Worm (Caenorhabditis elegans) whole organism, L4 larva: ENCODE measurements around the gene Y39A1A.3.

ENCODE experiments used
- F49E8.2 ChIP-seq: sonication (generic microtip); optimal IDR thresholded peaks from 2 replicates; lab custom pipeline; 2016; ENCODE audit warnings: missing compliant biosample characterization, mild to moderate bottlenecking, missing genetic modification characterization, borderline replicate concordance
- Y105C5A.15 ChIP-seq: fragments of 200-800 bp; sonication (Bioruptor generic); IDR thresholded peaks from 2 replicates; pipeline ENCODE4 v1.3.6; 2022; ENCODE audit warnings: missing genetic modification characterization, missing compliant biosample characterization
- aha-1 ChIP-seq: fragments of 150-350 bp; peaks from one replicate; lab custom pipeline; 2014; ENCODE audit warnings: missing biosample characterization, missing genetic modification characterization
- ceh-20 ChIP-seq: fragments of 200-800 bp; sonication (Bioruptor generic); IDR thresholded peaks from 2 replicates; pipeline ENCODE4 v1.3.6; 2022; ENCODE audit warnings: missing genetic modification reagents, missing genetic modification characterization, missing compliant biosample characterization
- ctbp-1 ChIP-seq: fragments of 200-800 bp; sonication (Bioruptor generic); IDR thresholded peaks from 2 replicates; pipeline ENCODE4 v1.3.6; 2022; ENCODE audit warnings: missing genetic modification reagents, missing genetic modification characterization, missing compliant biosample characterization
- daf-12 ChIP-seq: fragments of 150-350 bp; optimal IDR thresholded peaks from 2 replicates; lab custom pipeline; 2014; ENCODE audit warnings: missing biosample characterization, missing genetic modification reagents, missing genetic modification characterization
- daf-19 ChIP-seq: fragments of 200-800 bp; sonication (Bioruptor generic); conservative IDR thresholded peaks from 2 replicates; pipeline ENCODE4 v1.3.6; 2022; ENCODE audit warnings: missing genetic modification characterization, missing compliant biosample characterization
- duxl-1 ChIP-seq: sonication (generic microtip); optimal IDR thresholded peaks from 2 replicates; lab custom pipeline; 2016; ENCODE audit warnings: mild to moderate bottlenecking, missing genetic modification characterization, moderate library complexity, missing compliant biosample characterization; ENCODE audit not compliant: poor library complexity
- fos-1 ChIP-seq: fragments of 150-350 bp; optimal IDR thresholded peaks from 2 replicates; lab custom pipeline; 2014; ENCODE audit warnings: missing biosample characterization, missing genetic modification characterization
- lir-3 ChIP-seq: sonication (generic microtip); optimal IDR thresholded peaks from 2 replicates; lab custom pipeline; 2016; ENCODE audit warnings: mild to moderate bottlenecking, missing genetic modification characterization, missing compliant biosample characterization
- madf-9 ChIP-seq: fragments of 200-800 bp; sonication (Bioruptor generic); conservative IDR thresholded peaks from 2 replicates; pipeline ENCODE4 v1.3.6; 2022; ENCODE audit warnings: missing genetic modification reagents, missing genetic modification characterization, missing compliant biosample characterization
- nhr-42 ChIP-seq: fragments of 200-800 bp; sonication (Bioruptor generic); IDR thresholded peaks from 2 replicates; pipeline ENCODE4 v1.3.6; 2022; ENCODE audit warnings: missing genetic modification characterization, missing compliant biosample characterization
- skn-1 ChIP-seq: fragments of 150-350 bp; optimal IDR thresholded peaks from 2 replicates; lab custom pipeline; 2014; ENCODE audit warnings: missing biosample characterization, missing genetic modification characterization
- tra-1 ChIP-seq: fragments of 200-800 bp; sonication (Bioruptor generic); IDR thresholded peaks from 2 replicates; pipeline ENCODE4 v1.3.6; 2022; ENCODE audit warnings: missing genetic modification reagents, missing genetic modification characterization, missing compliant biosample characterization
- unc-62 ChIP-seq, 3 experiments: fragments of 150-350 bp in 1 of 3; sonication (generic microtip); optimal IDR thresholded peaks in 2 of 3; peaks in 1 of 3; 1 replicate in 1 of 3; 2 replicates in 2 of 3; lab custom pipeline; 2014 to 2017; ENCODE audit warnings: missing biosample characterization in 3 of 3, missing genetic modification characterization in 3 of 3, missing genetic modification reagents in 3 of 3, missing genotype in 1 of 3
- zag-1 ChIP-seq: fragments of 150-350 bp; optimal IDR thresholded peaks from 2 replicates; lab custom pipeline; 2014; ENCODE audit warnings: missing biosample characterization, missing genetic modification characterization
- zfp-2 ChIP-seq: sonication (generic microtip); optimal IDR thresholded peaks from 2 replicates; lab custom pipeline; 2016; ENCODE audit warnings: mild to moderate bottlenecking, missing genetic modification characterization, missing compliant biosample characterization
- zip-11 ChIP-seq: fragments of 200-800 bp; sonication (Bioruptor generic); IDR thresholded peaks from 2 replicates; pipeline ENCODE4 v1.3.6; 2022; ENCODE audit warnings: missing genetic modification characterization, missing compliant biosample characterization

Y39A1A.3 gene

ce11 chrIII:10561904-10562303 lies 34.4 kb downstream of the Y39A1A.3 start, which contains the start of gene Y45F3A.1:
Y45F3A.1 (minus strand) TSS chrIII:10561915.
- TF ChIP-seq ctbp-1 = no peak
- no peak for TF ChIP-seq Y105C5A.15 (GFP tag; lab: Robert Waterston, UW)
- no peak for TF ChIP-seq skn-1
- no peak for TF ChIP-seq lir-3 (tag; lab: Kevin White, UChicago)
- no peak for TF ChIP-seq daf-12

DNA sequence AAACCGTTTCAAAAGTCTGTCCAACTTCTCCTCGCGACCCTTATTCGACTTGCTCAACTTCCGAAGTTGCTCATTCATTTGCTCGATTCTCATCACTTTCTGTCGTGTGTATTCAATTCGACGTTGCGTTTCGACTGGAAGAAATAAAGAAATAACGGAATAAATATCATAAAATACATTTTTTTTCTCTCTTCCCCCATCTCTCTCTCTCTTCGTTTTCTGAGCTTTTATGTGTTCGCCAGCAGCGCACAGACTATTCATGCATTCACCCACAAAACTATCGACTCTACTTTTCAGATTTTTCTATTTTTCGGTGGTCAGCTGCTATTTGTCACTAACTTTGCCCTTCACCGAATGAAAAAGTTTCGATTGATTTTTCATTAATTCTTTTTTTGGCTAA lies 36.0 kb downstream of the Y39A1A.3 start, which contains the start of gene rab-30:
Gene rab-30 (plus strand): TSS at position 301 of the 400 bp plus-strand sequence.
- peak; percentile 43 for TF ChIP-seq aha-1 (tag; lab: Kevin White, UChicago)
- TF ChIP-seq daf-19 (GFP tag; lab: Robert Waterston, UW) = no peak
- no peak for TF ChIP-seq zip-11 (GFP tag; lab: Robert Waterston, UW)
- TF ChIP-seq F49E8.2 (tag; lab: Kevin White, UChicago) = no peak

DNA sequence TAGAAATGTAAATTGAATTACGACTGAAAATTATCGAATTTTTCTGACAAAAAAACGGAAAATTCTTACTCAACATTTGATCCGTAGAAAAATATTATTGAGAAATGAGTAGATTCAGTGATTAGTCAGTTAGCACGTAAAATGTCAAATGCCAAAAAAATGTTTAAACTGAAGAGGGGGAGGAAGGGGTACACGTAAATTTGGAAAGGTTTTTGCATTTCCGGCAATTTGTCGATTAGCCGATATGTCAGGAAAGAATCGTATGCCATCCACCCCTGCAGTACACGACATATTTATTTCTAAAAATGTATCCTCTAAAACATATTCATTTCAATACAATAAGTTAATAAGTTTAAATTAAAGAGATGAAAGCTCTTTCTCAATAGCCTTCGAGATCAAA lies 38.4 kb downstream of the Y39A1A.3 start, which contains the start of gene T21C12.4:
Gene T21C12.4 (minus strand): TSS at position 101 of the 400 bp plus-strand sequence.
- no peak for TF ChIP-seq zag-1 (tag; lab: Kevin White, UChicago)
- peak in 1 of 2 experiments; percentile 35 for TF ChIP-seq unc-62 (GFP tag; optimal IDR thresholded peaks at IDR 0.05 in 1 of 2; lab: Kevin White, UChicago)
- TF ChIP-seq unc-62 (tag; optimal IDR thresholded peaks at IDR 0.05; lab: Kevin White, UChicago) = no peak
- TF ChIP-seq tra-1 (GFP tag; lab: Robert Waterston, UW) = no peak
- peak; percentile 4 for TF ChIP-seq aha-1 (tag; lab: Kevin White, UChicago)
- TF ChIP-seq zfp-2 = no peak

- no peak for TF ChIP-seq nhr-42 (GFP tag; lab: Robert Waterston, UW)
- TF ChIP-seq fos-1 (tag; lab: Kevin White, UChicago) = no peak
- no peak for TF ChIP-seq madf-9 (GFP tag; lab: Robert Waterston, UW)
- TF ChIP-seq ceh-20 (GFP tag; lab: Robert Waterston, UW) = no peak
- TF ChIP-seq duxl-1 = no peak
These were observed 43.4 kb downstream of the Y39A1A.3 start, which contains the start of gene T21C12.8 for ce11 chrIII:10552929-10553328. T21C12.8 (minus strand) TSS chrIII:10553029.
